Worm (Caenorhabditis elegans) whole organism, L3 larva: ENCODE data around the gene F57A10.2.

Experiments
- R02D3.7 ChIP-seq: fragments of 150-350 bp; optimal IDR thresholded peaks from 2 replicates; lab custom pipeline; 2014; ENCODE audit warnings: missing biosample characterization, missing genetic modification characterization
- ama-1 ChIP-seq: fragments of 150-350 bp; optimal IDR thresholded peaks from 2 replicates; lab custom pipeline; 2018
- ceh-28 ChIP-seq: fragments of 150-350 bp; optimal IDR thresholded peaks from 2 replicates; lab custom pipeline; 2014; ENCODE audit warnings: missing biosample characterization, missing genetic modification reagents, missing genetic modification characterization
- ceh-82 ChIP-seq: fragments of 150-350 bp; optimal IDR thresholded peaks from 2 replicates; lab custom pipeline; 2014; ENCODE audit warnings: missing biosample characterization, missing genetic modification characterization
- ceh-9 ChIP-seq: sonication (generic microtip); optimal IDR thresholded peaks from 2 replicates; lab custom pipeline; 2018; ENCODE audit warnings: missing biosample characterization, missing genetic modification characterization
- daf-12 ChIP-seq: fragments of 150-350 bp; optimal IDR thresholded peaks from 2 replicates; lab custom pipeline; 2014; ENCODE audit warnings: missing biosample characterization, missing genetic modification reagents, missing genetic modification characterization
- egl-5 ChIP-seq: fragments of 150-350 bp; optimal IDR thresholded peaks from 2 replicates; lab custom pipeline; 2017; ENCODE audit warnings: missing biosample characterization, missing genetic modification reagents, missing genetic modification characterization, inconsistent platforms
- elt-1 ChIP-seq: fragments of 150-350 bp; optimal IDR thresholded peaks from 2 replicates; lab custom pipeline; 2014; ENCODE audit warnings: missing biosample characterization, missing genetic modification characterization
- elt-2 ChIP-seq: sonication (generic microtip); optimal IDR thresholded peaks from 2 replicates; lab custom pipeline; 2016; ENCODE audit warnings: missing genetic modification reagents, mild to moderate bottlenecking, missing genetic modification characterization, missing compliant biosample characterization
- eor-1 ChIP-seq, 2 experiments: fragments of 150-350 bp; optimal IDR thresholded peaks; 2 replicates each; lab custom pipeline; 2014 to 2018; ENCODE audit warnings: missing biosample characterization in 2 of 2, missing genetic modification characterization in 2 of 2
- fkh-10 ChIP-seq: sonication (generic microtip); optimal IDR thresholded peaks from 2 replicates; lab custom pipeline; 2017; ENCODE audit warnings: missing biosample characterization, missing genetic modification reagents, missing genetic modification characterization
- fkh-2 ChIP-seq: fragments of 150-350 bp; optimal IDR thresholded peaks from 2 replicates; lab custom pipeline; 2014; ENCODE audit warnings: missing biosample characterization, missing genetic modification reagents, missing genetic modification characterization
- fos-1 ChIP-seq: fragments of 150-350 bp; optimal IDR thresholded peaks from 2 replicates; lab custom pipeline; 2014; ENCODE audit warnings: missing biosample characterization, missing genetic modification characterization
- hmg-11 ChIP-seq: sonication (generic microtip); optimal IDR thresholded peaks from 2 replicates; lab custom pipeline; 2016; ENCODE audit warnings: missing genetic modification characterization, missing compliant biosample characterization
- lin-15B ChIP-seq: fragments of 150-350 bp; optimal IDR thresholded peaks from 2 replicates; lab custom pipeline; 2014; ENCODE audit warnings: missing biosample characterization, missing genetic modification characterization
- lin-39 ChIP-seq: fragments of 150-350 bp; optimal IDR thresholded peaks from 2 replicates; lab custom pipeline; 2018; ENCODE audit warnings: missing biosample characterization, missing genetic modification reagents, missing genetic modification characterization
- lsy-12 ChIP-seq: sonication (generic microtip); optimal IDR thresholded peaks from 2 replicates; lab custom pipeline; 2016; ENCODE audit warnings: mild to moderate bottlenecking, missing genetic modification characterization, missing compliant biosample characterization
- mdl-1 ChIP-seq: fragments of 150-350 bp; optimal IDR thresholded peaks from 2 replicates; lab custom pipeline; 2014; ENCODE audit warnings: missing biosample characterization, missing genetic modification characterization
- mml-1 ChIP-seq: fragments of 150-350 bp; sonication (generic microtip); optimal IDR thresholded peaks from 3 replicates; lab custom pipeline; 2014; ENCODE audit warnings: missing biosample characterization, missing genetic modification characterization
- nfya-1 ChIP-seq: sonication (generic microtip); optimal IDR thresholded peaks from 2 replicates; lab custom pipeline; 2017; ENCODE audit warnings: missing genetic modification characterization, mild to moderate bottlenecking, missing compliant biosample characterization, antibody characterized with exemption, moderate library complexity; ENCODE audit not compliant: insufficient read depth
- nhr-11 ChIP-seq: fragments of 150-350 bp; optimal IDR thresholded peaks from 2 replicates; lab custom pipeline; 2014; ENCODE audit warnings: missing biosample characterization, missing genetic modification characterization
- nhr-12 ChIP-seq: fragments of 150-350 bp; optimal IDR thresholded peaks from 2 replicates; lab custom pipeline; 2014; ENCODE audit warnings: missing biosample characterization, missing genetic modification characterization
- nhr-237 ChIP-seq: fragments of 150-350 bp; optimal IDR thresholded peaks from 2 replicates; lab custom pipeline; 2014; ENCODE audit warnings: missing biosample characterization, missing genetic modification characterization
- nhr-25 ChIP-seq: sonication (generic microtip); optimal IDR thresholded peaks from 2 replicates; lab custom pipeline; 2017; ENCODE audit warnings: missing biosample characterization, missing genetic modification characterization
- nhr-67 ChIP-seq: fragments of 150-350 bp; optimal IDR thresholded peaks from 2 replicates; lab custom pipeline; 2014; ENCODE audit warnings: missing biosample characterization, missing genetic modification characterization
- nhr-76 ChIP-seq: fragments of 150-350 bp; sonication (generic microtip); optimal IDR thresholded peaks from 5 replicates; lab custom pipeline; 2014; ENCODE audit warnings: missing biosample characterization, missing genetic modification characterization
- nhr-77 ChIP-seq: fragments of 150-350 bp; optimal IDR thresholded peaks from 2 replicates; lab custom pipeline; 2014; ENCODE audit warnings: missing biosample characterization, missing genetic modification characterization
- pha-4 ChIP-seq: fragments of 150-350 bp; optimal IDR thresholded peaks from 2 replicates; lab custom pipeline; 2014; ENCODE audit warnings: missing biosample characterization, missing genetic modification reagents, missing genetic modification characterization
- pqm-1 ChIP-seq: fragments of 150-350 bp; optimal IDR thresholded peaks from 2 replicates; lab custom pipeline; 2017; ENCODE audit warnings: missing biosample characterization, missing genetic modification characterization, inconsistent platforms
- sea-2 ChIP-seq: fragments of 150-350 bp; sonication (generic microtip); optimal IDR thresholded peaks from 4 replicates; lab custom pipeline; 2014; ENCODE audit warnings: missing biosample characterization, missing genetic modification reagents, missing genetic modification characterization
- skn-1 ChIP-seq: fragments of 150-350 bp; optimal IDR thresholded peaks from 2 replicates; lab custom pipeline; 2014; ENCODE audit warnings: missing biosample characterization, missing genetic modification characterization
- snpc-4 ChIP-seq: fragments of 150-350 bp; optimal IDR thresholded peaks from 2 replicates; lab custom pipeline; 2014; ENCODE audit warnings: missing biosample characterization, missing genetic modification characterization
- tbx-2 ChIP-seq: sonication (generic microtip); optimal IDR thresholded peaks from 2 replicates; lab custom pipeline; 2016; ENCODE audit warnings: mild to moderate bottlenecking, missing genetic modification characterization, missing compliant biosample characterization
- unc-62 ChIP-seq: fragments of 150-350 bp; sonication (generic microtip); optimal IDR thresholded peaks from 4 replicates; lab custom pipeline; 2014; ENCODE audit warnings: missing biosample characterization, missing genetic modification reagents, missing genetic modification characterization
- zag-1 ChIP-seq: fragments of 150-350 bp; optimal IDR thresholded peaks from 2 replicates; lab custom pipeline; 2014; ENCODE audit warnings: missing biosample characterization, missing genetic modification characterization
- ztf-11 ChIP-seq: fragments of 150-350 bp; optimal IDR thresholded peaks from 2 replicates; lab custom pipeline; 2014; ENCODE audit warnings: missing biosample characterization, missing genetic modification characterization
- ztf-4 ChIP-seq: fragments of 150-350 bp; optimal IDR thresholded peaks from 2 replicates; lab custom pipeline; 2014; ENCODE audit warnings: missing biosample characterization, missing genetic modification characterization

F57A10.2 gene

DNA sequence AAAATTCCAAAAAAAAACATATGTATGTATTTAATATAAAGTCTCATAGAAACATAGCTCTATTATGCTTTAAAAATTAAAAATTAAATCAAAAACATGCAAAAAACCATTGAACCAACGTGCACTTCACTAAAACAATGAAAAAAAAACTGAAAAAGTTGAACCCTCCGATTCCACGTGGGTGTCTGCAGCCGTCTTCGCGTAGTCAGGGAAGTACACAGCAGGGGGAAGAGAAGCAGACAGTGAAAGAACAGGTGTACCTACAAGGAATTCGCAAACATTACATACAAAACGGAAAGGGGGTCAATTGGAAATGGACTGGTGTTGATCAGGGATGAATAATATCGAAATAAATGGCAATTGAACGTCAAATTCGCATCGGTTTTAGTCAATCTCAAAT is 7.6 kb downstream of the F57A10.2 start:
- TF ChIP-seq daf-12 (tag; lab: Kevin White, UChicago) (no peak), hmg-11 (no peak), pqm-1 (tag; lab: Kevin White, UChicago) (no peak), skn-1 (tag; lab: Kevin White, UChicago) (no peak), sea-2 (GFP tag; lab: Kevin White, UChicago) (no peak), ztf-11 (tag; lab: Kevin White, UChicago) (no peak), mdl-1 (tag; lab: Kevin White, UChicago) (no peak), eor-1 (tag; optimal IDR thresholded peaks at IDR 0.05; lab: Kevin White, UChicago) (no peak), egl-5 (tag; lab: Kevin White, UChicago) (no peak), elt-1 (no peak), ztf-4 (no peak), mml-1 (tag; lab: Kevin White, UChicago) (no peak), nhr-237 (no peak), fkh-10 (GFP tag; lab: Kevin White, UChicago) (no peak), snpc-4 (tag; lab: Kevin White, UChicago) (no peak), R02D3.7 (tag; lab: Kevin White, UChicago) (no peak), ceh-9 (tag; lab: Kevin White, UChicago) (no peak), nhr-25 (no peak), nhr-67 (tag; lab: Kevin White, UChicago) (no peak)

DNA sequence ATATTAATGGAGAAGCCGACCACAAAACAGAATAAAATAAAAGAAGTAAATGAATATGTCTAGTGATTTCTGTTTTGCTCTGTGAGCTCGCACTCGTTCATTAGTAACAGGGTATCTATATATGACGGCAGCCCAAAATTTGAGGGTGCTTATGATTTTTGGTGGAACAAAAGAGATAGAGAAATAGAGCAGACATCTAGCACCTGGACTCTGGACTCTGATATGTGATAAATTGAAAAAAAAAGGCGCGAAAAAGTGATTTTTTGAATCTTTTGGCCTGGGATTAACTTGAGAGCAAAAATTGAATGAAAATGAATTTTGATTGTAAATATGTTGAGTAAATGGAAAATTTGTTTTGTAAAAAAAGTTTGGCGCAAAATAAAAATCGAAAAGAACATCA is 10.3 kb downstream of the F57A10.2 start, which contains the start of gene nhr-283:
Gene nhr-283, minus strand, starts transcription at position 101 of the 400 bp plus-strand sequence.
- TF ChIP-seq ztf-11 (tag; lab: Kevin White, UChicago) (no peak), ceh-82 (tag; lab: Kevin White, UChicago) (no peak), pha-4 (tag; lab: Kevin White, UChicago) (no peak), nhr-77 (tag; lab: Kevin White, UChicago) (no peak), lin-39 (tag; lab: Kevin White, UChicago) (no peak), nhr-11 (tag; lab: Kevin White, UChicago) (no peak), fos-1 (tag; lab: Kevin White, UChicago) (no peak), hmg-11 (no peak), nhr-76 (tag; lab: Kevin White, UChicago) (no peak), nfya-1 (tag; lab: Kevin White, UChicago) (no peak), nhr-25 (no peak), lin-15B (tag; lab: Kevin White, UChicago) (no peak), daf-12 (tag; lab: Kevin White, UChicago) (no peak), tbx-2 (tag; lab: Kevin White, UChicago) (no peak), pqm-1 (tag; lab: Kevin White, UChicago) (no peak), eor-1 (tag; optimal IDR thresholded peaks at IDR 0.05; lab: Kevin White, UChicago) (no peak), fkh-2 (no peak), snpc-4 (tag; lab: Kevin White, UChicago) (no peak), ama-1 (no peak)

DNA sequence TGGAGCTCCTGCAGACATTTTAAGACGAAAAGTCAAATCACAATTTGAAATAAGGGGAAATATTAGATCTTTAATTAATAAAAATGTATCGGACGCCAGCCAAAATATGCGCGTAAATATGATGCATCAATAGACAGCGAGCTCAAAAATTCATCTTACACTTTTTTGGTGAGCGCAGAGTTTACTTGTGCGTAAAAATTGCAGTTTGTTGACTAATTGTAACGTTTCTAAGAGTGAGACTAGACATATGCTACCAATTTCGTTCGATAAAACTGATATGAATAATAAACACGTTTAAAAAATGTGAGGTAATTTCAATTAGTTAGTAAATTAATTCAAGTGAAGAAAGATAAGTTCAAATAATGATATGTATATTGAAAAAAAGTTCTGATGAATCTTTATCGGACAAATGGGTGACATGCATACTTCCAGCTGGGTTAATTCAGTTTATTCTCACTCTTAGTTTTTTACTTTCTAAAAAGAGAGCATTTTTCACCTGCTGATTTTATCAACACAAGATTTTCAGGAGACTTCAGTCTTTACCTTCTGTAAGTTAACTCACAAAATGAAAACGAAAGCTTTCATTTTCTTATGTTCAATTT is 12.9 kb downstream of the F57A10.2 start, which contains the start of the genes nhr-285 and irld-52:
Gene nhr-285, minus strand, starts transcription at position 101 of the 602 bp plus-strand sequence.
Gene irld-52, plus strand, starts transcription at position 552 of the 602 bp plus-strand sequence.
- TF ChIP-seq hmg-11 (no peak), sea-2 (GFP tag; lab: Kevin White, UChicago) (no peak), skn-1 (tag; lab: Kevin White, UChicago) (no peak), unc-62 (GFP tag; lab: Kevin White, UChicago) (no peak), pha-4 (tag; lab: Kevin White, UChicago) (no peak), elt-2 (tag; lab: Kevin White, UChicago) (no peak), ceh-28 (tag; lab: Kevin White, UChicago) (no peak), egl-5 (tag; lab: Kevin White, UChicago) (no peak), ztf-11 (tag; lab: Kevin White, UChicago) (no peak)

DNA sequence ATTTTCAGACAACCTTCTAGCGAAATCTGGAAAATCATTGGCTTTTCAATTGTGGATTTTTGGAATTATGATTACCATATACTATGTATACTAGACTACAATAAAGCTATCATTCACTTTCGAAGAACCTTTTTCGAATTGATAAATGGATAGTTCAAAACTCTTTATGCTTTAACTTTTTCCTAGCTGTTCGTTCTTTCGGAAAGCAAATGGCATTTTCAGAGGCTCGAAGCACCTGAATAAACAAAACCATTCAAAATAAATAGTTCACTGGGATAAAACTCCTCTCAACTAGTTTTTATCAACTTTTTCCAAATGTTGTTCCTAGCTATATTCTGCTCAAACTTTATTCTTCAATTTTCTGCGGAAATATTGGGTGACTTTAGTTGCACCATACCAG is 14.7 kb downstream of the F57A10.2 start, which contains the start of gene T26E4.2:
Gene T26E4.2, plus strand, starts transcription at position 301 of the 400 bp plus-strand sequence.
- TF ChIP-seq tbx-2 (tag; lab: Kevin White, UChicago) (no peak), lin-15B (tag; lab: Kevin White, UChicago) (no peak), nhr-237 (no peak), lin-39 (tag; lab: Kevin White, UChicago) (no peak), ztf-11 (tag; lab: Kevin White, UChicago) (no peak), R02D3.7 (tag; lab: Kevin White, UChicago) (no peak), nhr-77 (tag; lab: Kevin White, UChicago) (no peak), egl-5 (tag; lab: Kevin White, UChicago) (no peak), snpc-4 (tag; lab: Kevin White, UChicago) (no peak), hmg-11 (no peak), nhr-12 (no peak), lsy-12 (tag; lab: Kevin White, UChicago) (no peak), zag-1 (tag; lab: Kevin White, UChicago) (no peak)
